Worm (Caenorhabditis elegans): ENCODE results near the gene ver-3.

DNA sequence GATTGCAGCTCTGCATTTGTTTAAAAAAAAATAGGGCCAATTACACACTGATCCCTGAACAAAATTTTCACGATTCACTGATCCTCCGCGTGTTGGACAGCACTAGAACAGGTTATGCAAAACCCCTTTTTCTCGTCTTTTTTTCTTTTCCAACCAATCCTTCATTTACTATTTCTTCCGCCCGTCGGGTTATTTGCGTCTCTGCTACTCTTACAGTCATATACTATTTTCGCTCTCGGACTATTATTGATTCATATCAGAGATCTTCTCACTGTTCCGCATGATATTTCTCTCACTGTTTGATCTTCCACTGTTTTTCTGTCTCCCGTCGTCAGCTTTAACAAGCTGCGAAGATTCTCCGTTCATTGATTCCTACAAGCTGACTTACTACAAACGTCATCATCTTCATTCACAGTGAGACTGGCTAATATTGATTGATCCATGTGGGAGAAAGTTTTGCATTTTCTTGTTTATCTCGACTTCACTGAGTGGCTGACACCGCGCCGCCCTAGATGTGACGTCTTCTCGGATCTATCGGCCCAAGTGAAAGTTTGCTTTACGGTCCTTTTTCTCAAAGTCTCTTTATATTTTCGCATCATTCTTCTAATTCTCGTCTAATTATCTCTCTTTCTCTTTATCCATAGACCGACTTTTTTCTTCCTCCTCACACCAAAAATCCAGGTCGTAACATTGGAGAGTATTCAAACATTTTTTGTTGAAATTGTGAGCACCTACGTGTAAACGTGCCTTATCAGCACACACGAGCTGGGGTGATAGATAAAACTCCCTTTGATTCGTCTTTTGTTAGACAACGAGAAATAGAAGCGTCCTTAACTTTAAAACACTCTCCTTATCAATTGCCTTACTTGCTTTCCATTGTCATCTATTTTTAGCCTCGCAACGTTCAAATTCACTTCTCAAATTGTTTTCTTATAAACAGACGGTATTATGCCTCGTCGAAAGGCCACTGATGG, 44.1 kb downstream of the ver-3 start:
- TF ChIP-seq T22C8.4 (GFP tag; IDR thresholded peaks at IDR 0.05): no peak
- no peak for TF ChIP-seq klf-2 (GFP tag; conservative IDR thresholded peaks at IDR 0.05)
- TF ChIP-seq med-1 (GFP tag; optimal IDR thresholded peaks at IDR 0.05; ENCODE audit: insufficient read depth): no peak
- no peak for TF ChIP-seq ref-1 (GFP tag; conservative IDR thresholded peaks at IDR 0.05)
- TF ChIP-seq tab-1 (GFP tag; IDR thresholded peaks at IDR 0.05): no peak
- TF ChIP-seq ztf-23 (GFP tag; IDR thresholded peaks at IDR 0.05): no peak
- no peak for TF ChIP-seq ztf-29 (GFP tag; IDR thresholded peaks at IDR 0.05)
